Fruit fly (Drosophila melanogaster) whole organism, embryonic: ENCODE measurements around the gene CG16756.

Source experiments
- Adf1 ChIP-seq: fragments of 200-800 bp; sonication (Bioruptor generic); IDR thresholded peaks from 2 replicates; pipeline ENCODE4 v1.3.6; 2022; ENCODE audit warnings: missing biosample characterization, missing genetic modification characterization
- CG4360 ChIP-seq: fragments of 200-800 bp; sonication (Bioruptor generic); IDR thresholded peaks from 2 replicates; pipeline ENCODE4 v1.3.6; 2022; ENCODE audit warnings: missing biosample characterization, missing genetic modification characterization
- Hr3 ChIP-seq: fragments of 200-800 bp; sonication (Bioruptor generic); optimal IDR thresholded peaks from 3 replicates; lab custom pipeline; 2016; ENCODE audit warnings: missing biosample characterization, missing genetic modification characterization
- Med ChIP-seq: fragments of 200-800 bp; sonication (Bioruptor generic); peaks from one replicate; lab custom pipeline; 2016; ENCODE audit warnings: missing biosample characterization, missing genetic modification characterization, mild to moderate bottlenecking, inconsistent platforms, moderate library complexity
- NK7.1 ChIP-seq: fragments of 200-800 bp; sonication (Bioruptor generic); optimal IDR thresholded peaks from 3 replicates; lab custom pipeline; 2016; ENCODE audit warnings: missing biosample characterization, missing genetic modification characterization
- Sry-β ChIP-seq: fragments of 200-800 bp; sonication (Bioruptor generic); optimal IDR thresholded peaks from 2 replicates; lab custom pipeline; 2018; ENCODE audit warnings: missing biosample characterization, mild to moderate bottlenecking, missing genetic modification characterization, moderate library complexity
- eyg ChIP-seq: fragments of 200-800 bp; sonication (Bioruptor generic); optimal IDR thresholded peaks from 3 replicates; lab custom pipeline; 2016; ENCODE audit warnings: missing biosample characterization, missing genetic modification characterization
- kah ChIP-seq: fragments of 200-800 bp; sonication (Bioruptor generic); optimal IDR thresholded peaks from 2 replicates; lab custom pipeline; 2018; ENCODE audit warnings: missing biosample characterization, mild to moderate bottlenecking, missing genetic modification characterization
- klu ChIP-seq: fragments of 200-800 bp; sonication (Bioruptor generic); IDR thresholded peaks from 2 replicates; pipeline ENCODE4 v1.3.6; 2022; ENCODE audit warnings: missing biosample characterization, missing genetic modification characterization
- sens-2 ChIP-seq: fragments of 200-800 bp; sonication (Bioruptor generic); IDR thresholded peaks from 2 replicates; pipeline ENCODE4 v1.3.6; 2022; ENCODE audit warnings: missing biosample characterization, missing genetic modification characterization

DNA sequence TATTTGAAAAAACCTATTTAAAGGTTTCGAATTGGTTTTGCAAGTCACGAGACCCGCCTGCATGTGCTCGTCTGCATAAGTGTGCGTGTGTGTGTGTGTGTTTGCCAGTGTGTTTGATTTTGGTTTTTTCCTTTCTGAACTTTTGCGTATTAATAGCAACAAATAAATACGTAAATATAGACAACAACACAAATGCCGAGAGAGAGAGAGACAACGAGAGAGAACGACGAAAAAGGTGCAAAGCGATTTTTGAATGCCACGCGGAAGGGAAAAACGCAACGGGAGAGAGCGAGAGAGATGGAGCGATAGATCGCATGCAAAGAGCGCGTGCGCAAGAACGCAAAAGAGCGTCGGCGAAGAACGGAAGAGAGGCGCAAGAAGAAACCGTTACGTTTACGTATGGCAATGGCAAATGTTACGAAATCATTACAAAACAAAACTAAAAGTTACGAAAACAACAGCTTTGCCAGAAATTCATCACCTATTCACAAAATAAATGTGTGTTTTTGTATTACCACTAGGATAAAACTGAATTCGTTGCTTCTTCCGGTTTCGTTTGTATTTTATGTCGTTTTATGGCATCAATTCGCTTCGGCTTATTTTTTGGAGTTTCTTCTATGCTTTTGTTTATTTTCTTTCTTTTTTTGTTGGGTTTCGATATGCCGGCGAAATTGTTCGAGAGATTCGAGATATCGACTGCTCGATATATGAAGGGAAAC, 9.3 kb upstream of the CG16756 start:
- TF ChIP-seq klu (no peak), Med (GFP tag; lab: Kevin White, UChicago) (peak; percentile 77), Hr3 (GFP tag; lab: Kevin White, UChicago) (no peak), NK7.1 (GFP tag; lab: Kevin White, UChicago) (no peak), kah (GFP tag; lab: Kevin White, UChicago) (no peak), Sry-β (GFP tag; lab: Kevin White, UChicago) (no peak), sens-2 (GFP tag; lab: Robert Waterston, UW) (no peak), Adf1 (GFP tag; lab: Robert Waterston, UW) (no peak), CG4360 (GFP tag; lab: Robert Waterston, UW) (0 out of 2 replicates have a peak, but pooled peaks have one; percentile 40), eyg (GFP tag; lab: Kevin White, UChicago) (no peak)
